Fruit fly (Drosophila melanogaster) Kc167 (cell line): ENCODE results near the gene IRSp53.

Source experiments
- Myc ChIP-seq: fragments of >200 bp; optimal IDR thresholded peaks from 2 replicates; lab custom pipeline; 2017; ENCODE audit warnings: missing external identifiers
- insv ChIP-seq: fragments of >200 bp; optimal IDR thresholded peaks from 3 replicates; lab custom pipeline; 2018; ENCODE audit warnings: missing external identifiers

DNA sequence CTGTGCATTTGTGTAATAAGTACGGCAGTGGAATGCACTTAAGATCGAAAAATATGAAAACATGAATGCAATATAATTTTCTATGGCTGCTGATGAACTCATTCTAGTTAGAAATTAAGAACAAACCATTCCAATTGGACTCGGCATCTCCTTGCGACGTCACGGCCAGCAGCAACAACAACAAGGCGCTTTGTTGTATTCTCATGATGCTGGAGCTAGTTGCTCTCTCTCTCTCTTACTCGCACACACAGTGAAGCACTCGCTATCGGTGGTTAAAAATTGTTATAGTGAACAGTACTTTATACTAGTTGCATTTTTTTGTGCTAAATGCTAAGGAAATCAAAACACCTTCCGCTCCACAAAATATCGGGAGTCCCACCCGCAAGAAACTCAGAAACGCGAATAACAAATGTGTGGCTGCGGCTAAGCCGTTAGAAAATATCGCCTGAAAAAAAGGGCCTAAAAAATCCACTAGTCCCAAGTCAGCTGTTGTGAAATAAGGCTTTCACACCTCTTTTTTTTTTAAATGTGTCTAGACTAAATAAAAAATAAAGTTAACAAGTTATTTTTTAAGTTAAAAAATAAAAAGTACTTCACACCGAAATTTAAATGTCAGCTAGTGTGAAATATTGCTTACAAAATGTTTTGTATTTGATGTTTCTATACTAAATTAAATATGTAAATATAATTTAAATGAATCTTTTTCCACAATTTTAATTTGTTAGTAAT lies 69.9 kb downstream of the IRSp53 start, which contains the start of gene Plod:
- TF ChIP-seq Myc (lab: Kevin White, UChicago) (no peak), insv (lab: Kevin White, UChicago) (no peak)
